Fruit fly (Drosophila melanogaster): Measurements from ENCODE around the gene MCTS1.

MCTS1 gene

DNA sequence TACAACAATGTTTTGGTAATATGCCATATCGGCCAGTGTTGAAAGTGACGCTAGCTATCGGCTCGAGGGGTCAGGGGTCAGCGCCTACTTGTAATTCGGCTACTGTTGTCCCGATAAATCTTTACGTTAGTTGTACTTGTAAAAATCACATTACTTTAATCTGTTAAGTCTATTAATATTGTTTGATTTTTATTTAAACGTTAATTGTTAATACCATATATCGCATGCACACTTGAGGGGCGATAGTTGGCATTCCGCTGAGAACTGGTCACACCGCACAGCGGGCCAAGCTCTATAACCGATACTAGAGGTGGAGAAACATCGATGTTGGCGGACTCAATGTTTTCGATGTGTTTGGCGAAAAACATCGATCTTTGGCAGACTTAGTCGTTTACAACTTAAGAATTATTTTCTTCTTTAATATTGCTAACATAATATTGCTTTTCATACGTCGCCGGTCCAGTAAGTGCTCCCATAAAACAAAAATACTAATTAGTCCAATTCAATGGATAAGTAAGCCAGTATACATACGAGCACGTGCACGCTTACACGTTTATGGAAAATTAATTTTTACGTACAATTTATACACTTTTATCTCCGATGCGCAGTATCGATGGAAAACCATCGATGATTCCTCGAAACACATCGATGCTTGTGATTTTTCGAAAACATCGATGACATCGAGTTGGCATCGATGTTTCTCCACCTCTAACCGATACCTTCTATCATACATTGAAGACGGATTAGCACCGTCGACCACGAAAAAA lies at the start of gene MCTS1, which contains the start of gene rux:
TSS of gene MCTS1 (plus strand) at position 713 of the 767 bp plus-strand sequence.
TSS of gene rux (minus strand) at position 621 of the 767 bp plus-strand sequence.
- peak; percentile 24 for TF ChIP-seq CG17801 (GFP tag; optimal IDR thresholded peaks at IDR 0.05; ENCODE audit: partially characterized antibody)

- TF ChIP-seq CG17801 (GFP tag; optimal IDR thresholded peaks at IDR 0.05; ENCODE audit: partially characterized antibody) = no peak
These were observed 49.4 kb upstream of the MCTS1 start, which contains the start of gene CG5966 for dm6 chrX:5988088-5988987. CG5966 (plus strand) TSS chrX:5988791.

DNA sequence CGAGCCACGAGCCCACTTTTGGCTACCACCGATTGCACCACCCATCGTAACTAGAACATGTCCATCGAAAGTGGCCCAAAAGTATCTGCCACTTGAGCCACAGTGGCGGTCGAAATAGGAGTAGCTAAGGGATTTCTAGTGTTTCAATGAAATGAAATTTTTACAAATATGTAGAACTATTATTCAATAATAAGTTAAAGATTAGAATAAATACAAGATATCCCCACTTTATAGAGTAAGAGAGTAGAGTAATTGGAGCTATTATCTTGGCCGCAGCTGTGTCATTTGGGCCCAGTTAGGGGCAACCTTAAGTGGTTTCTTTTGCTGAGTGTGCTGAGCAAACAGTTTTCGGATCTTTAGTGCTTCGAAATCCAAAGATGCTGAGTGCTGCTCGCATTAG lies 48.3 kb upstream of the MCTS1 start:
- no peak for TF ChIP-seq CG17801 (GFP tag; optimal IDR thresholded peaks at IDR 0.05; ENCODE audit: partially characterized antibody)

DNA sequence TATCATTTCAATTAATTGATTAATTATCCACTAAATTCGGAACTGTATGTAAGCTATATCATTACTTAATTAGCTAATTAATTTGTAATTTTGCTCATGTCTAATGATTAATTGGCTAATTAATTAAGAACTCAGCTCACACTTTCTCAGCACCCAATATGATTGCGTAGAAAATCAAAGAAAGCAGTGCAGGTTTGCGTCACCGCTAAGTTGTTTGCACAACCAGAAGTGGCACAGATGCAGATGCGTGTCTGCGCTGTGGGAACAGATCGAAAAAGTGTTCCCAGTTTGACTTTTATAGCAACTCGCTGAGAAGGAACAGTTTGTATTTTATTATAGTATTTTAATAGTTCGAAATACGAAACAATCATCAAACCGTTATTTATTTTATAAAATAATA lies 45.6 kb upstream of the MCTS1 start:
- no peak for TF ChIP-seq CG17801 (GFP tag; optimal IDR thresholded peaks at IDR 0.05; ENCODE audit: partially characterized antibody)

DNA sequence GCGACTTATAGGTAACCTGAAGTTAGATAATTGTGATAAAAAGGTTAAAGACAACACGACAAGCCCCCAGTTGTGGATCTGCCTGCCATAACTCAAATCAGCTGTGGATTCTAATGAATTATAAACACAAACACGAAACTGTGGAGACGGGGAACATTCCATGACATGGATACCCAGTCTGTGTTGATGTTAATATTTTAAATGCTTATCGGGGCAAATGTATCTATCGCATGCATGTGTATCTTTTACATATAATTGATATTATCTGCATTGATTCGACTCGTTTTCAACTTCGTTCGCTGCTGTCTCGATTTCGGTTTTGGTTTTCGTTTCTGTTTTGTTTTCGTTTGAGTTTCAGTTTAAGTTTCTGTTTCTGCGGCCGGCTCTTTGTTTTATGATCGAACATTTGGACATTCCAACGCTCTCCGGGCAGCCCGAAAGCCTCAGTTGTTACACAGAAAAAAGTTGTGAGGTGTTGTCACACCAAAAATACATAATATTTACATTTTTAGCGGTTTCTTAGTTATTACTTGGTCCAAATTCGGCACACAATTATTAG lies 44.8 kb upstream of the MCTS1 start:
- no peak for TF ChIP-seq CG17801 (GFP tag; optimal IDR thresholded peaks at IDR 0.05; ENCODE audit: partially characterized antibody)

dm6 chrX:5995951-5996350 lies 41.7 kb upstream of the MCTS1 start:
- TF ChIP-seq CG17801 (GFP tag; optimal IDR thresholded peaks at IDR 0.05; ENCODE audit: partially characterized antibody) = no peak

DNA sequence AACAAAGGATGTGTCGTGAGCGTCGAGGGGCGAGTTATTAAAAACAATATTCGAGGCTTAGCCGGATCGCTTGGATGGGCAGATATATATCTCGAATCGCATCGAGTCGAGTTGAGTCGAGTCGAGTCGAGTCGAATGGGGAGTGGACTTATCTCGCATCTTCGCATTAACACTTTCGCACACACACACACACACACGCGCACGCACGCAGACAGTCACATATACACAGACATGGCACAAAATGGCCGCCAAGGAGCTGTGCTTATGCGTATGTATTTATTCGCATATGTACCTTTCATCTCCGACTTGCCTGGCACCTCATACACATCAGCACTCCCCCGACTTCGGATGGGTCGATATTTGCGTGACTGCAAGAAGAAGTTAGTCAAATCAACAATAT lies 39.8 kb upstream of the MCTS1 start:
- TF ChIP-seq CG17801 (GFP tag; optimal IDR thresholded peaks at IDR 0.05; ENCODE audit: partially characterized antibody) = no peak

- no peak for TF ChIP-seq CG17801 (GFP tag; optimal IDR thresholded peaks at IDR 0.05; ENCODE audit: partially characterized antibody)
These were observed 36.8 kb upstream of the MCTS1 start, which contains the start of gene CG4766 for dm6 chrX:6000747-6001426. CG4766 (minus strand) TSS chrX:6000797.

DNA sequence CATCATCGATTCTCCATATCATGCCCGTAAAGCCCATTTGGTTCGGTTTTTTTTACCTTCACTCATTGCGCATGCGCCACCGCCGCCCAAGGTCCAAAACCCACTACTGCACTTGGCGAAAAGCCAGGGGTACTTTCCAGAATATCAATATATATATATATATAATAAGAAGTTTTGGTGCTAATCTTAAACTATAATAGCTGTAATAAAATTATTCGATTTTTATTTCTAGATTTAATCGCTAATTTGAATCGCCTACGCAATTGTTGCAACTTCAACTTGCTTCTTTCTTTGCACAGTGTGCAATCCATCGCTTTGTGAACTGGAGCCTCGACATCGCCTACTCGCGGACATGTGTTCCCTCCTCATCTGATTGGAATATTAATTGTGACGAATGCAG lies 33.9 kb upstream of the MCTS1 start:
- TF ChIP-seq CG17801 (GFP tag; optimal IDR thresholded peaks at IDR 0.05; ENCODE audit: partially characterized antibody) = no peak

DNA sequence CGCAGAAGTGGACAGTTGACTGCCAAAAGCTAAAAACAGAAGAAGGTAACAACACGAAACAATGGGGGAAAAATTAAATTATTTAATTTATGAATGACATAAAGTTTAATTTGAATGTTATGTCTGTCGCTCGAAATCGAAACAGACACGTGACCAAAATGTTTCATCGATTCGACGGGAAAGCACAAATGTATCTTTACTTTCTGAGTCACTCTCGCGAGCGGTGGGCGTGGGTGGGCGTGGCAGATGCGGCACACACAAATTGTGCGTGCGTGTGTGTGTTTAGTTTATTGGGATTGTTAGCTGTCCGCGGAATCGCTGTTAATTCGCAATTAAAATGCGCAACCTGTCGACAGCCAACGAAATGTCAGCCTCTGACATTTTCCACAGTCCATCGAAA lies 30.2 kb upstream of the MCTS1 start:
- no peak for TF ChIP-seq CG17801 (GFP tag; optimal IDR thresholded peaks at IDR 0.05; ENCODE audit: partially characterized antibody)

dm6 chrX:6010539-6011268 lies 27.0 kb upstream of the MCTS1 start:
- TF ChIP-seq CG17801 (GFP tag; optimal IDR thresholded peaks at IDR 0.05; ENCODE audit: partially characterized antibody) = no peak

DNA sequence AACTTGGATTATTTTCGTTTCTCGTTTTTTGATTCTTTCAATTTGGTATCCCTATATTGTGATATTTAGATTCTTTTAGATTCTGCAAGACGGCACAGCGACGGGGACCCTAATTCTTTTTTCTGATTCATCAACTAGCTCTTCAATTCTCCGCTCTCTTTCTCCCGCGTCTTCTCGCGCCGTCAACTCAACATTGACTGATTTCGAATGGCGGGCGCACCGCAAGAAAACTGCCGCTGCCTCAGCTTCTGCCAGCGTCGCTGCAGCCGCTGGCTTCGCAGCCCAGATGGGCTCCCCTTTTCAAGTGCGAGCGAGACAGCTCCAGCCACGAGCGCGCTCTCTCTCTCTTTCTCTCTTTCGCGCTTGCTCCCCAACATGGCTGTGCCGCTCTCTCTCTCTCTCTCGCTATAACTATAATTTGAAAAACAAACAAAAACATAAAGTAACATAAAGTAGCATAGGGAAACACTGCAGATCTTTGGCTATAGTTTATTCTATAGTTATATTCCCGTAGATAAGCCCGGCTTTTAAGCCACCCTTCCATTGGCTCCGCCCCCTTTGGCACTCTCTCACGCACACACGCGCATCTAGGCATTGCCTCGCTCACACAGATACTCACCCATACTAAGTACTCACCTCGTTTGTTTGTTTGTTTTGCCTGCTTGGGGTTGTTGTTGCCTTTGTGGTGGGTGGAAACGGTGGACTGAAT lies 24.6 kb upstream of the MCTS1 start, which contains the start of gene mab-21:
TSS of gene mab-21 (minus strand) at position 206 of the 709 bp plus-strand sequence.
- no peak for TF ChIP-seq CG17801 (GFP tag; optimal IDR thresholded peaks at IDR 0.05; ENCODE audit: partially characterized antibody)

dm6 chrX:6020254-6020653 lies 17.4 kb upstream of the MCTS1 start:
- TF ChIP-seq CG17801 (GFP tag; optimal IDR thresholded peaks at IDR 0.05; ENCODE audit: partially characterized antibody) = no peak
